Worm (Caenorhabditis elegans) whole organism, midembryonic: Measurements from ENCODE around the gene C05G5.5.

Experiments used
- T22C8.4 ChIP-seq: fragments of 200-800 bp; sonication (Bioruptor generic); IDR thresholded peaks from 2 replicates; pipeline ENCODE4 v1.3.6; 2022; ENCODE audit warnings: missing genetic modification characterization, missing compliant biosample characterization
- cog-1 ChIP-seq: sonication (generic microtip); optimal IDR thresholded peaks from 2 replicates; lab custom pipeline; 2016; ENCODE audit warnings: missing genetic modification characterization, missing compliant biosample characterization
- flt-1 ChIP-seq: fragments of 200-800 bp; sonication (Bioruptor generic); IDR thresholded peaks from 2 replicates; pipeline ENCODE4 v1.3.6; 2022; ENCODE audit warnings: missing genetic modification characterization, missing compliant biosample characterization
- klf-2 ChIP-seq: fragments of 200-800 bp; sonication (Bioruptor generic); conservative IDR thresholded peaks from 2 replicates; pipeline ENCODE4 v1.3.6; 2022; ENCODE audit warnings: missing genetic modification reagents, missing genetic modification characterization, missing compliant biosample characterization
- med-1 ChIP-seq: sonication (generic microtip); optimal IDR thresholded peaks from 2 replicates; lab custom pipeline; 2017; ENCODE audit warnings: missing genetic modification characterization, mild to moderate bottlenecking, missing compliant biosample characterization, antibody characterized with exemption, missing genetic modification reagents; ENCODE audit not compliant: insufficient read depth
- ref-1 ChIP-seq: fragments of 200-800 bp; sonication (Bioruptor generic); conservative IDR thresholded peaks from 2 replicates; pipeline ENCODE4 v1.3.6; 2022; ENCODE audit warnings: missing genetic modification reagents, missing genetic modification characterization, missing compliant biosample characterization
- tab-1 ChIP-seq: fragments of 200-800 bp; sonication (Bioruptor generic); IDR thresholded peaks from 2 replicates; pipeline ENCODE4 v1.3.6; 2022; ENCODE audit warnings: missing genetic modification characterization, missing compliant biosample characterization
- ztf-23 ChIP-seq: fragments of 200-800 bp; sonication (Bioruptor generic); IDR thresholded peaks from 2 replicates; pipeline ENCODE4 v1.3.6; 2022; ENCODE audit warnings: missing genetic modification reagents, missing genetic modification characterization, missing compliant biosample characterization
- ztf-29 ChIP-seq: fragments of 200-800 bp; sonication (Bioruptor generic); IDR thresholded peaks from 2 replicates; pipeline ENCODE4 v1.3.6; 2022; ENCODE audit warnings: missing genetic modification reagents, missing genetic modification characterization, missing compliant biosample characterization

DNA sequence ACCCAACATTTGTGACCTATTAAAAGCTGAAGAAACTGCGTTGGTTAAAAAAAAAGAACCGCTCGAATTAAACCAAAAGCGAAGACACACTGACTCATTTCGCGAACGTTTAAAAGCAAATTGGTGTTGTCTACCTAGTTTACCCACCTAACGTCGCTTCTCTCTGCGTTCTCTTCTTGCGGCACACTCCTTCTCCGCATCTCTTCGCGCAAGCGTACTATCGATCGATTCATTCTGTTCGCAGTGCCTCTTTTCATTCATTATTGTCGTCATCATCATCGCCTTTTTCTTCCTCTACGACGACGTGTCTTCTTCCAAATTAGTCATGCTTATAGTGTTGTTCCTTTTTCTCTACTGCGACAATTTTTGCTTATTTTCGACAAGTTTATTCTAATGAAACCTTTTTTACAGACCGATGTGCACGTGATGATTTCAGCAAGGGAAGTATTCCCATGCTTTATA is 49.7 kb downstream of the C05G5.5 start, which contains the start of gene atrn-1:
- TF ChIP-seq ref-1 (no peak), med-1 (no peak), T22C8.4 (GFP tag; lab: Robert Waterston, UW) (peak; percentile 88), cog-1 (tag; lab: Kevin White, UChicago) (no peak), flt-1 (no peak), ztf-29 (GFP tag; lab: Robert Waterston, UW) (no peak), ztf-23 (no peak), klf-2 (GFP tag; lab: Robert Waterston, UW) (no peak), tab-1 (GFP tag; lab: Robert Waterston, UW) (no peak)
